Worm (Caenorhabditis elegans) whole organism, L4/young adult: ENCODE results near the gene drd-1.

Experiments
- W03F9.2 ChIP-seq: fragments of 150-350 bp; optimal IDR thresholded peaks from 2 replicates; lab custom pipeline; 2014; ENCODE audit warnings: missing biosample characterization, missing genetic modification characterization
- dao-5 ChIP-seq: sonication (generic microtip); optimal IDR thresholded peaks from 2 replicates; lab custom pipeline; 2016; ENCODE audit warnings: missing genotype, missing genetic modification characterization, moderate library complexity, missing compliant biosample characterization
- him-1 ChIP-seq: sonication (generic microtip); optimal IDR thresholded peaks from 2 replicates; lab custom pipeline; 2016; ENCODE audit warnings: missing genotype, missing genetic modification reagents, missing genetic modification characterization, missing compliant biosample characterization

Gene drd-1

ce11 chrII:8388001-8388513, at the start of gene drd-1:
Gene drd-1 (plus strand): TSS chrII:8388051.
- no peak for TF ChIP-seq him-1 (tag; lab: Kevin White, UChicago)
- no peak for TF ChIP-seq dao-5 (tag; lab: Kevin White, UChicago)
- no peak for TF ChIP-seq W03F9.2 (tag; lab: Kevin White, UChicago)

- TF ChIP-seq W03F9.2 (tag; lab: Kevin White, UChicago) (no peak), him-1 (tag; lab: Kevin White, UChicago) (no peak), dao-5 (tag; lab: Kevin White, UChicago) (no peak)
Measured at ce11 chrII:8339108-8339507, 48.7 kb upstream of the drd-1 start.

- no peak for TF ChIP-seq W03F9.2 (tag; lab: Kevin White, UChicago)
- TF ChIP-seq dao-5 (tag; lab: Kevin White, UChicago): no peak
- no peak for TF ChIP-seq him-1 (tag; lab: Kevin White, UChicago)
Measured at ce11 chrII:8344803-8345202, 43.0 kb upstream of the drd-1 start.

ce11 chrII:8345613-8346012, 42.2 kb upstream of the drd-1 start:
- TF ChIP-seq W03F9.2 (tag; lab: Kevin White, UChicago) (no peak), dao-5 (tag; lab: Kevin White, UChicago) (no peak), him-1 (tag; lab: Kevin White, UChicago) (no peak)

- no peak for TF ChIP-seq dao-5 (tag; lab: Kevin White, UChicago)
- no peak for TF ChIP-seq W03F9.2 (tag; lab: Kevin White, UChicago)
- no peak for TF ChIP-seq him-1 (tag; lab: Kevin White, UChicago)
Measured at ce11 chrII:8346384-8346783, 41.5 kb upstream of the drd-1 start, which contains the start of gene eff-1. Gene eff-1 (plus strand): TSS chrII:8346684.

ce11 chrII:8353288-8353687, 34.6 kb upstream of the drd-1 start:
- no peak for TF ChIP-seq dao-5 (tag; lab: Kevin White, UChicago)
- no peak for TF ChIP-seq him-1 (tag; lab: Kevin White, UChicago)
- no peak for TF ChIP-seq W03F9.2 (tag; lab: Kevin White, UChicago)

ce11 chrII:8354233-8354750, 33.6 kb upstream of the drd-1 start, which contains the start of gene C26D10.6:
Gene C26D10.6 (minus strand): TSS chrII:8354700.
- no peak for TF ChIP-seq W03F9.2 (tag; lab: Kevin White, UChicago)
- TF ChIP-seq dao-5 (tag; lab: Kevin White, UChicago): no peak
- no peak for TF ChIP-seq him-1 (tag; lab: Kevin White, UChicago)

- TF ChIP-seq W03F9.2 (tag; lab: Kevin White, UChicago) (no peak), him-1 (tag; lab: Kevin White, UChicago) (no peak)
Measured at ce11 chrII:8358466-8358865, 29.4 kb upstream of the drd-1 start.

- TF ChIP-seq him-1 (tag; lab: Kevin White, UChicago): no peak
Measured at ce11 chrII:8359350-8359749, 28.5 kb upstream of the drd-1 start, which contains the start of gene col-77. Gene col-77 (minus strand): TSS chrII:8359381.

ce11 chrII:8360453-8360852, 27.4 kb upstream of the drd-1 start, which contains the start of gene M195.2:
Gene M195.2 (plus strand): TSS chrII:8360753.
- TF ChIP-seq W03F9.2 (tag; lab: Kevin White, UChicago) (no peak), him-1 (tag; lab: Kevin White, UChicago) (no peak), dao-5 (tag; lab: Kevin White, UChicago) (no peak)

ce11 chrII:8369059-8369458, 18.8 kb upstream of the drd-1 start, which contains the start of gene amt-3:
Gene amt-3 (minus strand): TSS chrII:8369159.
- TF ChIP-seq W03F9.2 (tag; lab: Kevin White, UChicago) (no peak), dao-5 (tag; lab: Kevin White, UChicago) (no peak), him-1 (tag; lab: Kevin White, UChicago) (no peak)

ce11 chrII:8370194-8370593, 17.7 kb upstream of the drd-1 start:
- TF ChIP-seq dao-5 (tag; lab: Kevin White, UChicago) (no peak), him-1 (tag; lab: Kevin White, UChicago) (no peak), W03F9.2 (tag; lab: Kevin White, UChicago) (no peak)

- TF ChIP-seq him-1 (tag; lab: Kevin White, UChicago) (no peak), W03F9.2 (tag; lab: Kevin White, UChicago) (no peak), dao-5 (tag; lab: Kevin White, UChicago) (no peak)
Measured at ce11 chrII:8377722-8378121, 10.1 kb upstream of the drd-1 start.

- no peak for TF ChIP-seq dao-5 (tag; lab: Kevin White, UChicago)
- no peak for TF ChIP-seq him-1 (tag; lab: Kevin White, UChicago)
- TF ChIP-seq W03F9.2 (tag; lab: Kevin White, UChicago): no peak
Measured at ce11 chrII:8380188-8380587, 7.7 kb upstream of the drd-1 start.
